Worm (Caenorhabditis elegans) whole organism, L3 larva: Measurements from ENCODE around the gene drr-1.

Experiments
- R02D3.7 ChIP-seq: fragments of 150-350 bp; optimal IDR thresholded peaks from 2 replicates; lab custom pipeline; 2014; ENCODE audit warnings: missing biosample characterization, missing genetic modification characterization
- ZK546.5 ChIP-seq: sonication (generic microtip); optimal IDR thresholded peaks from 2 replicates; lab custom pipeline; 2017; ENCODE audit warnings: missing biosample characterization, missing genetic modification characterization
- aly-2 ChIP-seq: fragments of 150-350 bp; optimal IDR thresholded peaks from 2 replicates; lab custom pipeline; 2014; ENCODE audit warnings: missing biosample characterization, missing genetic modification characterization
- ama-1 ChIP-seq: fragments of 150-350 bp; optimal IDR thresholded peaks from 2 replicates; lab custom pipeline; 2018
- ceh-16 ChIP-seq: sonication (generic microtip); optimal IDR thresholded peaks from 2 replicates; lab custom pipeline; 2017; ENCODE audit warnings: missing biosample characterization, missing genetic modification characterization
- ceh-82 ChIP-seq: fragments of 150-350 bp; optimal IDR thresholded peaks from 2 replicates; lab custom pipeline; 2014; ENCODE audit warnings: missing biosample characterization, missing genetic modification characterization
- ceh-9 ChIP-seq: sonication (generic microtip); optimal IDR thresholded peaks from 2 replicates; lab custom pipeline; 2018; ENCODE audit warnings: missing biosample characterization, missing genetic modification characterization
- daf-12 ChIP-seq: fragments of 150-350 bp; optimal IDR thresholded peaks from 2 replicates; lab custom pipeline; 2014; ENCODE audit warnings: missing biosample characterization, missing genetic modification reagents, missing genetic modification characterization
- egl-27 ChIP-seq: sonication (generic microtip); optimal IDR thresholded peaks from 4 replicates; lab custom pipeline; 2017; ENCODE audit warnings: missing biosample characterization, missing genetic modification reagents, missing genetic modification characterization
- egl-5 ChIP-seq: fragments of 150-350 bp; optimal IDR thresholded peaks from 2 replicates; lab custom pipeline; 2017; ENCODE audit warnings: missing biosample characterization, missing genetic modification reagents, missing genetic modification characterization, inconsistent platforms
- elt-1 ChIP-seq: fragments of 150-350 bp; optimal IDR thresholded peaks from 2 replicates; lab custom pipeline; 2014; ENCODE audit warnings: missing biosample characterization, missing genetic modification characterization
- elt-2 ChIP-seq: sonication (generic microtip); optimal IDR thresholded peaks from 2 replicates; lab custom pipeline; 2016; ENCODE audit warnings: missing genetic modification reagents, mild to moderate bottlenecking, missing genetic modification characterization, missing compliant biosample characterization
- elt-3 ChIP-seq, 3 experiments: fragments of 150-350 bp in 1 of 3; sonication (generic microtip) in 2 of 3; optimal IDR thresholded peaks; 2 replicates in 2 of 3; 4 replicates in 1 of 3; lab custom pipeline; 2014 to 2017; ENCODE audit warnings: missing biosample characterization in 3 of 3, missing genetic modification characterization in 3 of 3
- eor-1 ChIP-seq, 2 experiments: fragments of 150-350 bp; optimal IDR thresholded peaks; 2 replicates each; lab custom pipeline; 2014 to 2018; ENCODE audit warnings: missing biosample characterization in 2 of 2, missing genetic modification characterization in 2 of 2
- fkh-10 ChIP-seq: sonication (generic microtip); optimal IDR thresholded peaks from 2 replicates; lab custom pipeline; 2017; ENCODE audit warnings: missing biosample characterization, missing genetic modification reagents, missing genetic modification characterization
- fkh-2 ChIP-seq: fragments of 150-350 bp; optimal IDR thresholded peaks from 2 replicates; lab custom pipeline; 2014; ENCODE audit warnings: missing biosample characterization, missing genetic modification reagents, missing genetic modification characterization
- fos-1 ChIP-seq: fragments of 150-350 bp; optimal IDR thresholded peaks from 2 replicates; lab custom pipeline; 2014; ENCODE audit warnings: missing biosample characterization, missing genetic modification characterization
- hmg-11 ChIP-seq: sonication (generic microtip); optimal IDR thresholded peaks from 2 replicates; lab custom pipeline; 2016; ENCODE audit warnings: missing genetic modification characterization, missing compliant biosample characterization
- jun-1 ChIP-seq: fragments of 150-350 bp; optimal IDR thresholded peaks from 2 replicates; lab custom pipeline; 2014; ENCODE audit warnings: missing biosample characterization, missing genetic modification reagents, missing genetic modification characterization
- lin-39 ChIP-seq: fragments of 150-350 bp; optimal IDR thresholded peaks from 2 replicates; lab custom pipeline; 2018; ENCODE audit warnings: missing biosample characterization, missing genetic modification reagents, missing genetic modification characterization
- lsy-12 ChIP-seq: sonication (generic microtip); optimal IDR thresholded peaks from 2 replicates; lab custom pipeline; 2016; ENCODE audit warnings: mild to moderate bottlenecking, missing genetic modification characterization, missing compliant biosample characterization
- mdl-1 ChIP-seq: fragments of 150-350 bp; optimal IDR thresholded peaks from 2 replicates; lab custom pipeline; 2014; ENCODE audit warnings: missing biosample characterization, missing genetic modification characterization
- mml-1 ChIP-seq: fragments of 150-350 bp; sonication (generic microtip); optimal IDR thresholded peaks from 3 replicates; lab custom pipeline; 2014; ENCODE audit warnings: missing biosample characterization, missing genetic modification characterization
- nfya-1 ChIP-seq: sonication (generic microtip); optimal IDR thresholded peaks from 2 replicates; lab custom pipeline; 2017; ENCODE audit warnings: missing genetic modification characterization, mild to moderate bottlenecking, missing compliant biosample characterization, antibody characterized with exemption, moderate library complexity; ENCODE audit not compliant: insufficient read depth
- nhr-11 ChIP-seq: fragments of 150-350 bp; optimal IDR thresholded peaks from 2 replicates; lab custom pipeline; 2014; ENCODE audit warnings: missing biosample characterization, missing genetic modification characterization
- nhr-12 ChIP-seq: fragments of 150-350 bp; optimal IDR thresholded peaks from 2 replicates; lab custom pipeline; 2014; ENCODE audit warnings: missing biosample characterization, missing genetic modification characterization
- nhr-23 ChIP-seq: fragments of 150-350 bp; optimal IDR thresholded peaks from 2 replicates; lab custom pipeline; 2014; ENCODE audit warnings: missing biosample characterization, missing genetic modification reagents, missing genetic modification characterization
- nhr-25 ChIP-seq: sonication (generic microtip); optimal IDR thresholded peaks from 2 replicates; lab custom pipeline; 2017; ENCODE audit warnings: missing biosample characterization, missing genetic modification characterization
- nhr-28 ChIP-seq: fragments of 150-350 bp; optimal IDR thresholded peaks from 2 replicates; lab custom pipeline; 2014; ENCODE audit warnings: missing biosample characterization, missing genetic modification characterization
- nhr-43 ChIP-seq: sonication (generic microtip); optimal IDR thresholded peaks from 2 replicates; lab custom pipeline; 2016; ENCODE audit warnings: mild to moderate bottlenecking, missing genetic modification characterization, missing compliant biosample characterization; ENCODE audit not compliant: poor library complexity, severe bottlenecking
- nhr-67 ChIP-seq: fragments of 150-350 bp; optimal IDR thresholded peaks from 2 replicates; lab custom pipeline; 2014; ENCODE audit warnings: missing biosample characterization, missing genetic modification characterization
- nhr-76 ChIP-seq: fragments of 150-350 bp; sonication (generic microtip); optimal IDR thresholded peaks from 5 replicates; lab custom pipeline; 2014; ENCODE audit warnings: missing biosample characterization, missing genetic modification characterization
- nhr-77 ChIP-seq: fragments of 150-350 bp; optimal IDR thresholded peaks from 2 replicates; lab custom pipeline; 2014; ENCODE audit warnings: missing biosample characterization, missing genetic modification characterization
- pha-4 ChIP-seq: fragments of 150-350 bp; optimal IDR thresholded peaks from 2 replicates; lab custom pipeline; 2014; ENCODE audit warnings: missing biosample characterization, missing genetic modification reagents, missing genetic modification characterization
- pqm-1 ChIP-seq: fragments of 150-350 bp; optimal IDR thresholded peaks from 2 replicates; lab custom pipeline; 2017; ENCODE audit warnings: missing biosample characterization, missing genetic modification characterization, inconsistent platforms
- sea-2 ChIP-seq: fragments of 150-350 bp; sonication (generic microtip); optimal IDR thresholded peaks from 4 replicates; lab custom pipeline; 2014; ENCODE audit warnings: missing biosample characterization, missing genetic modification reagents, missing genetic modification characterization
- skn-1 ChIP-seq: fragments of 150-350 bp; optimal IDR thresholded peaks from 2 replicates; lab custom pipeline; 2014; ENCODE audit warnings: missing biosample characterization, missing genetic modification characterization
- snpc-4 ChIP-seq: fragments of 150-350 bp; optimal IDR thresholded peaks from 2 replicates; lab custom pipeline; 2014; ENCODE audit warnings: missing biosample characterization, missing genetic modification characterization
- tbx-2 ChIP-seq: sonication (generic microtip); optimal IDR thresholded peaks from 2 replicates; lab custom pipeline; 2016; ENCODE audit warnings: mild to moderate bottlenecking, missing genetic modification characterization, missing compliant biosample characterization
- unc-39 ChIP-seq: sonication (generic microtip); optimal IDR thresholded peaks from 4 replicates; lab custom pipeline; 2017; ENCODE audit warnings: missing biosample characterization, missing genetic modification characterization
- unc-62 ChIP-seq: fragments of 150-350 bp; sonication (generic microtip); optimal IDR thresholded peaks from 4 replicates; lab custom pipeline; 2014; ENCODE audit warnings: missing biosample characterization, missing genetic modification reagents, missing genetic modification characterization
- zag-1 ChIP-seq: fragments of 150-350 bp; optimal IDR thresholded peaks from 2 replicates; lab custom pipeline; 2014; ENCODE audit warnings: missing biosample characterization, missing genetic modification characterization
- ztf-4 ChIP-seq: fragments of 150-350 bp; optimal IDR thresholded peaks from 2 replicates; lab custom pipeline; 2014; ENCODE audit warnings: missing biosample characterization, missing genetic modification characterization

Gene drr-1

ce11 chrII:13505386-13505785, 9.7 kb upstream of the drr-1 start:
- TF ChIP-seq hmg-11 (tag; lab: Kevin White, UChicago) (no peak), pha-4 (tag; lab: Kevin White, UChicago) (no peak), elt-2 (tag; lab: Kevin White, UChicago) (no peak), lsy-12 (tag; lab: Kevin White, UChicago) (no peak)

ce11 chrII:13503653-13504052, 8.0 kb upstream of the drr-1 start, which contains the start of gene F54F11.1:
TSS of gene F54F11.1 (plus strand) at chrII:13503953.
- TF ChIP-seq tbx-2 (tag; lab: Kevin White, UChicago) (no peak), ceh-9 (tag; lab: Kevin White, UChicago) (no peak), skn-1 (tag; lab: Kevin White, UChicago) (no peak), nhr-12 (no peak), eor-1 (tag; optimal IDR thresholded peaks at IDR 0.05; lab: Kevin White, UChicago) (no peak), nfya-1 (tag; lab: Kevin White, UChicago) (no peak), mdl-1 (no peak), ama-1 (lab: Kevin White, UChicago) (no peak), snpc-4 (tag; lab: Kevin White, UChicago) (no peak), nhr-67 (tag; lab: Kevin White, UChicago) (no peak), lin-39 (tag; lab: Kevin White, UChicago) (no peak), ZK546.5 (tag; lab: Kevin White, UChicago) (no peak), pha-4 (tag; lab: Kevin White, UChicago) (no peak), aly-2 (tag; lab: Kevin White, UChicago) (no peak), fkh-2 (no peak), nhr-77 (tag; lab: Kevin White, UChicago) (no peak)
- TF ChIP-seq, all 47 proteins: peak for 0

ce11 chrII:13501575-13501974, 5.9 kb upstream of the drr-1 start, which contains the start of gene F45H10.5:
TSS of gene F45H10.5 (plus strand) at chrII:13501875.
- TF ChIP-seq nhr-76 (tag; lab: Kevin White, UChicago), result no peak
- TF ChIP-seq elt-3 (tag; optimal IDR thresholded peaks at IDR 0.05; lab: Kevin White, UChicago), result no peak
- no peak for TF ChIP-seq pqm-1
- TF ChIP-seq elt-2 (tag; lab: Kevin White, UChicago), result no peak
- TF ChIP-seq zag-1 (tag; lab: Kevin White, UChicago), result no peak

ce11 chrII:13500582-13500981, 4.9 kb upstream of the drr-1 start:
- TF ChIP-seq egl-5 (peak; percentile 22), ZK546.5 (tag; lab: Kevin White, UChicago) (no peak), lin-39 (tag; lab: Kevin White, UChicago) (peak; percentile 66)

ce11 chrII:13494762-13495161, 938 bp downstream of the drr-1 start:
- TF ChIP-seq daf-12 (tag; lab: Kevin White, UChicago) (no peak), lsy-12 (tag; lab: Kevin White, UChicago) (no peak), R02D3.7 (no peak), elt-1 (tag; lab: Kevin White, UChicago) (no peak), tbx-2 (tag; lab: Kevin White, UChicago) (no peak), ama-1 (lab: Kevin White, UChicago) (peak; percentile 24), lin-39 (tag; lab: Kevin White, UChicago) (no peak), nhr-43 (tag; lab: Kevin White, UChicago) (no peak), nhr-23 (tag; lab: Kevin White, UChicago) (no peak), ceh-9 (tag; lab: Kevin White, UChicago) (no peak), hmg-11 (tag; lab: Kevin White, UChicago) (peak; percentile 54), nhr-28 (tag; lab: Kevin White, UChicago) (no peak), sea-2 (GFP tag; lab: Kevin White, UChicago) (no peak), nhr-77 (tag; lab: Kevin White, UChicago) (no peak), nhr-12 (no peak), snpc-4 (tag; lab: Kevin White, UChicago) (peak; percentile 42), unc-62 (no peak), ztf-4 (tag; lab: Kevin White, UChicago) (no peak), ZK546.5 (tag; lab: Kevin White, UChicago) (no peak), unc-39 (tag; lab: Kevin White, UChicago) (no peak), pha-4 (tag; lab: Kevin White, UChicago) (peak; percentile 89), nhr-25 (no peak), skn-1 (tag; lab: Kevin White, UChicago) (no peak), mml-1 (no peak), fkh-10 (GFP tag; lab: Kevin White, UChicago) (no peak), fkh-2 (no peak), mdl-1 (no peak), jun-1 (no peak), eor-1 (tag; optimal IDR thresholded peaks at IDR 0.05; lab: Kevin White, UChicago) (no peak), ceh-82 (tag; lab: Kevin White, UChicago) (no peak), egl-27 (no peak), nhr-11 (tag; lab: Kevin White, UChicago) (no peak), pqm-1 (peak; percentile 8), fos-1 (tag; lab: Kevin White, UChicago) (no peak), egl-5 (no peak), ceh-16 (no peak), aly-2 (tag; lab: Kevin White, UChicago) (no peak)
